Worm (Caenorhabditis elegans) whole organism, L3 larva: ENCODE results near the gene ttbk-8.1.
A peak's percentile ranks its signal among the peaks of the same experiment; 100 is the strongest.

Source experiments
- R02D3.7 ChIP-seq: fragments of 150-350 bp; optimal IDR thresholded peaks from 2 replicates; lab custom pipeline; 2014; ENCODE audit warnings: missing biosample characterization, missing genetic modification characterization
- ZK546.5 ChIP-seq: sonication (generic microtip); optimal IDR thresholded peaks from 2 replicates; lab custom pipeline; 2017; ENCODE audit warnings: missing biosample characterization, missing genetic modification characterization
- ceh-28 ChIP-seq: fragments of 150-350 bp; optimal IDR thresholded peaks from 2 replicates; lab custom pipeline; 2014; ENCODE audit warnings: missing biosample characterization, missing genetic modification reagents, missing genetic modification characterization
- ceh-9 ChIP-seq: sonication (generic microtip); optimal IDR thresholded peaks from 2 replicates; lab custom pipeline; 2018; ENCODE audit warnings: missing biosample characterization, missing genetic modification characterization
- jun-1 ChIP-seq: fragments of 150-350 bp; optimal IDR thresholded peaks from 2 replicates; lab custom pipeline; 2014; ENCODE audit warnings: missing biosample characterization, missing genetic modification reagents, missing genetic modification characterization
- lin-39 ChIP-seq: fragments of 150-350 bp; optimal IDR thresholded peaks from 2 replicates; lab custom pipeline; 2018; ENCODE audit warnings: missing biosample characterization, missing genetic modification reagents, missing genetic modification characterization
- nhr-25 ChIP-seq: sonication (generic microtip); optimal IDR thresholded peaks from 2 replicates; lab custom pipeline; 2017; ENCODE audit warnings: missing biosample characterization, missing genetic modification characterization
- pha-4 ChIP-seq: fragments of 150-350 bp; optimal IDR thresholded peaks from 2 replicates; lab custom pipeline; 2014; ENCODE audit warnings: missing biosample characterization, missing genetic modification reagents, missing genetic modification characterization
- sea-2 ChIP-seq: fragments of 150-350 bp; sonication (generic microtip); optimal IDR thresholded peaks from 4 replicates; lab custom pipeline; 2014; ENCODE audit warnings: missing biosample characterization, missing genetic modification reagents, missing genetic modification characterization

- TF ChIP-seq ceh-28, result no peak
- no peak for TF ChIP-seq ceh-9 (tag; lab: Kevin White, UChicago)
- no peak for TF ChIP-seq sea-2 (GFP tag; lab: Kevin White, UChicago)
- no peak for TF ChIP-seq lin-39 (tag; lab: Kevin White, UChicago)
- no peak for TF ChIP-seq nhr-25
- TF ChIP-seq R02D3.7 (tag; lab: Kevin White, UChicago), result no peak
- TF ChIP-seq jun-1 (tag; lab: Kevin White, UChicago), result no peak
- TF ChIP-seq pha-4 (tag; lab: Kevin White, UChicago), result peak; percentile 30
- no peak for TF ChIP-seq ZK546.5 (tag; lab: Kevin White, UChicago)
Measured at ce11 chrIV:13508924-13509323, 36.8 kb downstream of the ttbk-8.1 start, which contains the start of gene afmd-2.
